ENCODE assay signal across 3 fruit fly cellular contexts in genomic region chrX:5055011-5055410, dm6.
TF ChIP-seq lines count a peak whose summit lies in the region.

No protein-coding gene starts in this region.

- TF ChIP-seq CTCF in whole organism, embryonic (GFP tag; optimal IDR thresholded peaks at IDR 0.05; lab: Kevin White, UChicago): no peak

TF ChIP-seq in whole organism, embryonic, 481 proteins besides CTCF, POLR2A, EP300 and RAD21:
- TF ChIP-seq CG8281 (tag; optimal IDR thresholded peaks at IDR 0.05; lab: Kevin White, UChicago) (peak; percentile 92), sqz (GFP tag; optimal IDR thresholded peaks at IDR 0.05; lab: Kevin White, UChicago) (peak; percentile 27), NC2β (GFP tag; optimal IDR thresholded peaks at IDR 0.05; lab: Kevin White, UChicago) (no peak), Aef1 (GFP tag; IDR thresholded peaks at IDR 0.05; lab: Robert Waterston, UW) (no peak), CG4424 (GFP tag; optimal IDR thresholded peaks at IDR 0.05; lab: Kevin White, UChicago) (no peak), repo (GFP tag; optimal IDR thresholded peaks at IDR 0.05; lab: Kevin White, UChicago) (no peak)

TF ChIP-seq in whole organism, prepupa, 60 proteins besides CTCF, POLR2A, EP300 and RAD21:
- TF ChIP-seq CG8319 (GFP tag; optimal IDR thresholded peaks at IDR 0.05; lab: Kevin White, UChicago) (no peak), Ets96B (tag; optimal IDR thresholded peaks at IDR 0.05; lab: Kevin White, UChicago) (no peak), spab (GFP tag; optimal IDR thresholded peaks at IDR 0.05; lab: Kevin White, UChicago) (no peak), Eip78C (GFP tag; lab: Kevin White, UChicago) (peak; percentile 23), Sox14 (GFP tag; optimal IDR thresholded peaks at IDR 0.05; lab: Kevin White, UChicago) (no peak)

TF ChIP-seq in whole organism, pupa, 21 proteins besides CTCF, POLR2A, EP300 and RAD21:
- TF ChIP-seq CG34367 (tag; optimal IDR thresholded peaks at IDR 0.05; lab: Kevin White, UChicago): no peak
- no peak for TF ChIP-seq CG12605 (GFP tag; IDR thresholded peaks at IDR 0.05; lab: Robert Waterston, UW)
- peak; percentile 9 for TF ChIP-seq EcR (GFP tag; optimal IDR thresholded peaks at IDR 0.05; lab: Kevin White, UChicago)
- TF ChIP-seq D1 (tag; optimal IDR thresholded peaks at IDR 0.05; lab: Kevin White, UChicago): no peak
- TF ChIP-seq CG14655 (GFP tag; optimal IDR thresholded peaks at IDR 0.05; lab: Kevin White, UChicago): no peak
- no peak for TF ChIP-seq gl (tag; optimal IDR thresholded peaks at IDR 0.05; lab: Kevin White, UChicago)
- TF ChIP-seq CG8159 (tag; optimal IDR thresholded peaks at IDR 0.05; lab: Kevin White, UChicago): no peak
TF ChIP-seq in whole organism, pupa: peak in this region for 1.
